Worm (Caenorhabditis elegans): Measurements from ENCODE around the gene srm-4.

Gene srm-4

ce11 chrV:14317204-14317603 lies 16.0 kb upstream of the srm-4 start:
- no peak for TF ChIP-seq nhr-237 (tag; optimal IDR thresholded peaks at IDR 0.05)
- no peak for TF ChIP-seq snpc-4 (tag; optimal IDR thresholded peaks at IDR 0.05)
- no peak for TF ChIP-seq lin-32 (GFP tag; optimal IDR thresholded peaks at IDR 0.05)
- TF ChIP-seq nhr-12 (tag; optimal IDR thresholded peaks at IDR 0.05): no peak
- TF ChIP-seq zip-8 (tag; optimal IDR thresholded peaks at IDR 0.05): no peak
- TF ChIP-seq tbx-8 (GFP tag; optimal IDR thresholded peaks at IDR 0.05): no peak
- TF ChIP-seq flh-1 (GFP tag; optimal IDR thresholded peaks at IDR 0.05): no peak

ce11 chrV:14317621-14318020 lies 15.6 kb upstream of the srm-4 start:
- TF ChIP-seq ceh-43 (GFP tag; optimal IDR thresholded peaks at IDR 0.05) (no peak), M03D4.4 (tag; optimal IDR thresholded peaks at IDR 0.05) (no peak), unc-120 (tag; optimal IDR thresholded peaks at IDR 0.05; ENCODE audit: poor library complexity, severe bottlenecking) (no peak), cnd-1 (tag; optimal IDR thresholded peaks at IDR 0.05) (no peak), lsy-2 (tag; optimal IDR thresholded peaks at IDR 0.05) (no peak), nhr-237 (tag; optimal IDR thresholded peaks at IDR 0.05) (no peak), nhr-76 (tag; optimal IDR thresholded peaks at IDR 0.05) (no peak), flh-1 (GFP tag; optimal IDR thresholded peaks at IDR 0.05) (no peak), ceh-39 (tag; optimal IDR thresholded peaks at IDR 0.05) (no peak)

- no peak for TF ChIP-seq snpc-4 (tag; optimal IDR thresholded peaks at IDR 0.05)
- no peak for TF ChIP-seq pha-4 (tag; optimal IDR thresholded peaks at IDR 0.05)
These were observed 14.0 kb upstream of the srm-4 start, which contains the start of gene F47B8.13 for ce11 chrV:14319101-14319781. Gene F47B8.13, minus strand, starts transcription at chrV:14319731.

- TF ChIP-seq drap-1 (GFP tag; optimal IDR thresholded peaks at IDR 0.05) (no peak), unc-62 (GFP tag; optimal IDR thresholded peaks at IDR 0.05) (no peak), lin-13 (tag; optimal IDR thresholded peaks at IDR 0.05) (no peak), zip-8 (tag; optimal IDR thresholded peaks at IDR 0.05) (no peak)
These were observed 13.0 kb upstream of the srm-4 start, which contains the start of gene F47B8.14 for ce11 chrV:14320246-14320645. Gene F47B8.14, plus strand, starts transcription at chrV:14320546.

ce11 chrV:14320730-14321319 lies 12.4 kb upstream of the srm-4 start:
- TF ChIP-seq unc-39 (tag; optimal IDR thresholded peaks at IDR 0.05) (no peak), sptf-1 (tag; optimal IDR thresholded peaks at IDR 0.05) (peak; percentile 22), elt-1 (tag; optimal IDR thresholded peaks at IDR 0.05; ENCODE audit: borderline replicate concordance, insufficient read depth) (no peak), unc-62 (GFP tag; optimal IDR thresholded peaks at IDR 0.05) (no peak), drap-1 (GFP tag; optimal IDR thresholded peaks at IDR 0.05) (peak; percentile 31), nhr-2 (tag; optimal IDR thresholded peaks at IDR 0.05) (no peak)

- TF ChIP-seq ces-1 (GFP tag; optimal IDR thresholded peaks at IDR 0.05): peak; percentile 17
- no peak for TF ChIP-seq lsy-2 (tag; optimal IDR thresholded peaks at IDR 0.05)
These were observed 10.5 kb upstream of the srm-4 start, which contains the start of gene F47B8.3 for ce11 chrV:14322743-14323142. Gene F47B8.3, minus strand, starts transcription at chrV:14323003.

- TF ChIP-seq mls-2 (tag; optimal IDR thresholded peaks at IDR 0.05) (no peak), ceh-39 (tag; optimal IDR thresholded peaks at IDR 0.05) (no peak), nhr-12 (tag; optimal IDR thresholded peaks at IDR 0.05) (no peak), blmp-1 (tag; optimal IDR thresholded peaks at IDR 0.05) (no peak), zip-8 (tag; optimal IDR thresholded peaks at IDR 0.05) (no peak), flh-1 (GFP tag; optimal IDR thresholded peaks at IDR 0.05) (no peak), unc-120 (tag; optimal IDR thresholded peaks at IDR 0.05; ENCODE audit: poor library complexity, severe bottlenecking) (no peak), ztf-11 (tag; optimal IDR thresholded peaks at IDR 0.05) (no peak), nhr-28 (tag; optimal IDR thresholded peaks at IDR 0.05) (no peak), lin-32 (GFP tag; optimal IDR thresholded peaks at IDR 0.05) (no peak), nhr-76 (tag; optimal IDR thresholded peaks at IDR 0.05) (no peak), ceh-83 (GFP tag; optimal IDR thresholded peaks at IDR 0.05) (no peak), nhr-2 (tag; optimal IDR thresholded peaks at IDR 0.05) (no peak), drap-1 (GFP tag; optimal IDR thresholded peaks at IDR 0.05) (no peak), sptf-1 (tag; optimal IDR thresholded peaks at IDR 0.05) (no peak), hlh-1 (tag; optimal IDR thresholded peaks at IDR 0.05) (no peak), ces-1 (GFP tag; optimal IDR thresholded peaks at IDR 0.05) (no peak)
These were observed 8.4 kb upstream of the srm-4 start, which contains the start of the genes F47B8.4 and F47B8.18 for ce11 chrV:14324502-14325467. Gene F47B8.4, minus strand, starts transcription at chrV:14324673. Gene F47B8.18, minus strand, starts transcription at chrV:14325464.
